Fruit fly (Drosophila melanogaster): ENCODE measurements around the gene Taf1.

Gene Taf1

dm6 chr3R:6678480-6678879 is 31.8 kb downstream of the Taf1 start, which contains the start of gene lab (continued):
- TF ChIP-seq cas (GFP tag; IDR thresholded peaks at IDR 0.05), result no peak
- no peak for TF ChIP-seq bcd (GFP tag; optimal IDR thresholded peaks at IDR 0.05)
- TF ChIP-seq CoRest (tag; optimal IDR thresholded peaks at IDR 0.05), result peak; percentile 32

DNA sequence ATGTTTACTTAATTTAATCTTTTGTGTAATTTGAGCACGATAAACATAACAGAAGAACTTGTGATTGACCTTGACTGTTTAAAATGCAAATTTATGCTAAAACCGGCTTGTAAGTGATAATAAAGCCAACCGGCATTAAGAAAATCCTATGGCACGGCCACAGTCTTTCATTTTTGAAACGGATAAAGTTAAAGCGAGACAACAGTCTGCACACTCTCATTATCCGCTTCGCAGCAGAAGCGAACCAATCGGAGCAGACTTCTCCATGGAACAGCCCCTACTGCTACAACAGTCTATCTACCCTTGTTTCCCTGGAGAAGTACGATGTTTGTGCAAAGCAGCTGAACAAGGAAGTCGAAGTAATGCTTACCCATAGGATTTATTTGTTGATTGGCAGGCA is 36.4 kb downstream of the Taf1 start:
- TF ChIP-seq ERR (GFP tag; optimal IDR thresholded peaks at IDR 0.05) (no peak), CG15479 (GFP tag; optimal IDR thresholded peaks at IDR 0.05) (peak; percentile 69), Deaf1 (tag; optimal IDR thresholded peaks at IDR 0.05) (peak; percentile 37), zen (tag; optimal IDR thresholded peaks at IDR 0.05) (no peak), seq (GFP tag; IDR thresholded peaks at IDR 0.05) (peak; percentile 52; the same call in 1 of the 2 replicates), Usf (GFP tag; optimal IDR thresholded peaks at IDR 0.05) (no peak), Nf-YC (tag; optimal IDR thresholded peaks at IDR 0.05) (peak; percentile 98), Jarid2 (GFP tag; optimal IDR thresholded peaks at IDR 0.05) (peak; percentile 52), CG1832 (GFP tag; optimal IDR thresholded peaks at IDR 0.05) (peak; percentile 60), Nf-YB (GFP tag; optimal IDR thresholded peaks at IDR 0.05) (peak; percentile 99), CG6854 (GFP tag; optimal IDR thresholded peaks at IDR 0.05) (no peak), pros (GFP tag; optimal IDR thresholded peaks at IDR 0.05) (peak; percentile 3), CG10321 (GFP tag; IDR thresholded peaks at IDR 0.05) (peak; percentile 94), CG6813 (GFP tag; optimal IDR thresholded peaks at IDR 0.05) (no peak), Nf-YA (GFP tag; IDR thresholded peaks at IDR 0.05) (peak; percentile 91), jing (GFP tag; optimal IDR thresholded peaks at IDR 0.05) (peak; percentile 27)

dm6 chr3R:6683671-6684070 is 37.0 kb downstream of the Taf1 start:
- peak; percentile 95 for TF ChIP-seq CTCF (GFP tag; optimal IDR thresholded peaks at IDR 0.05)
- no peak for TF ChIP-seq ap (GFP tag; IDR thresholded peaks at IDR 0.05)
- no peak for TF ChIP-seq Scr (GFP tag; IDR thresholded peaks at IDR 0.05; ENCODE audit: partially characterized antibody)
- no peak for TF ChIP-seq CG7786 (GFP tag; optimal IDR thresholded peaks at IDR 0.05)
- no peak for TF ChIP-seq Gug (GFP tag; IDR thresholded peaks at IDR 0.05)
- no peak for TF ChIP-seq ewg (GFP tag; optimal IDR thresholded peaks at IDR 0.05)
- TF ChIP-seq CG33557 (GFP tag; optimal IDR thresholded peaks at IDR 0.05), result no peak
- no peak for TF ChIP-seq dmrt11E (tag; optimal IDR thresholded peaks at IDR 0.05)
- no peak for TF ChIP-seq CG34376 (GFP tag; optimal IDR thresholded peaks at IDR 0.05)
- TF ChIP-seq CG13424 (tag; optimal IDR thresholded peaks at IDR 0.05), result no peak
- no peak for TF ChIP-seq CG8944 (GFP tag; optimal IDR thresholded peaks at IDR 0.05)
- TF ChIP-seq sisA (GFP tag; IDR thresholded peaks at IDR 0.05), result no peak
- no peak for TF ChIP-seq mld (GFP tag; IDR thresholded peaks at IDR 0.05; ENCODE audit: partially characterized antibody)
- TF ChIP-seq Abd-B (GFP tag; optimal IDR thresholded peaks at IDR 0.05), result no peak
- no peak for TF ChIP-seq CG8478 (optimal IDR thresholded peaks at IDR 0.05)
- TF ChIP-seq grn (GFP tag; optimal IDR thresholded peaks at IDR 0.05), result no peak
- TF ChIP-seq da (GFP tag; optimal IDR thresholded peaks at IDR 0.05), result no peak
- peak; percentile 88 for TF ChIP-seq kah (GFP tag; optimal IDR thresholded peaks at IDR 0.05)
- no peak for TF ChIP-seq CG11085 (GFP tag; IDR thresholded peaks at IDR 0.05)
- TF ChIP-seq z (GFP tag; IDR thresholded peaks at IDR 0.05), result no peak
- peak; percentile 2 for TF ChIP-seq Jarid2 (GFP tag; optimal IDR thresholded peaks at IDR 0.05)
- no peak for TF ChIP-seq Dip3 (GFP tag; optimal IDR thresholded peaks at IDR 0.05)
- TF ChIP-seq lov (optimal IDR thresholded peaks at IDR 0.05), result no peak
- TF ChIP-seq lov (GFP tag; IDR thresholded peaks at IDR 0.05), result no peak
- TF ChIP-seq Blimp-1 (GFP tag; optimal IDR thresholded peaks at IDR 0.05), result peak; percentile 81
- no peak for TF ChIP-seq CG17359 (tag; optimal IDR thresholded peaks at IDR 0.05)
- TF ChIP-seq CG16863 (GFP tag; optimal IDR thresholded peaks at IDR 0.05), result no peak
- TF ChIP-seq Camta (GFP tag; optimal IDR thresholded peaks at IDR 0.05), result no peak
- peak; percentile 89 for TF ChIP-seq Dip2 (GFP tag; IDR thresholded peaks at IDR 0.05)
- no peak for TF ChIP-seq emc (GFP tag; optimal IDR thresholded peaks at IDR 0.05)
- no peak for TF ChIP-seq psq (GFP tag; optimal IDR thresholded peaks at IDR 0.05)
- no peak for TF ChIP-seq Spps (tag; optimal IDR thresholded peaks at IDR 0.05)

Measured in whole organism, embryonic.